Fruit fly (Drosophila melanogaster) ovary, adult (tissue): ENCODE measurements around the gene SsRbeta.

Experiments used
- CG17801 ChIP-seq: fragments of 200-800 bp; optimal IDR thresholded peaks from 2 replicates; lab custom pipeline; 2019; ENCODE audit warnings: missing biosample characterization, mild to moderate bottlenecking, missing genetic modification characterization, moderate library complexity; ENCODE audit not compliant: partially characterized antibody

The SsRbeta gene

DNA sequence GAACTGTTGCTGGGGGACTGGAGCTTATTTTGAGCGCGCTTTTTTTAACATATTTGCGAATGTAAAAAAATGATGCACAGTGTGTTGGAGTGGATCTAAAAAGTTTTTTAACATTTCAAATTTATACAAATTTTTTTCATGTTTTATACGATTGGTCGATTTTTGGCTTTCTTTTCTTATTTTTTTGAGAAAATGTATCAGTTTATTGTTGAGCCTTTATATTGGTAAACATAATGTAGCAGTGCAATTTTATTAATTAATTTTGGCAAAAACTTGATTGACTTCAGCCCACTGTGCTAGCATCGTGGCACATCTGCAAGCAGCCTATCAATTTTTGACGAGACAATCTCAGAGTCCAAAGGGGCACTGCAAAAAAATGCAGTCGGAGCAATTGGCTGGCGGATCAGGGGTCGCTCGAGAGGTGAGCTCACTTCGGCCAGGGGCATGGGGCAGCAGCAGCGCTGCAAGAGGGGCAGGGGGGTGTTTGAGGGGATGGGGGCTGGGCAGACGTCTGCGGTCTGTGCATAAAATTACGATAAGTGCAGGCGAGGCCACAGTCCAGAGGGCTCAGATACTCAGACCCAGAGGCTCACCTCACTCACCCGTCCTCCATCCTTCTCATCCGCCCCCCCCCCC lies 46.3 kb downstream of the SsRbeta start:
- no peak for TF ChIP-seq CG17801 (GFP tag; lab: Kevin White, UChicago)

DNA sequence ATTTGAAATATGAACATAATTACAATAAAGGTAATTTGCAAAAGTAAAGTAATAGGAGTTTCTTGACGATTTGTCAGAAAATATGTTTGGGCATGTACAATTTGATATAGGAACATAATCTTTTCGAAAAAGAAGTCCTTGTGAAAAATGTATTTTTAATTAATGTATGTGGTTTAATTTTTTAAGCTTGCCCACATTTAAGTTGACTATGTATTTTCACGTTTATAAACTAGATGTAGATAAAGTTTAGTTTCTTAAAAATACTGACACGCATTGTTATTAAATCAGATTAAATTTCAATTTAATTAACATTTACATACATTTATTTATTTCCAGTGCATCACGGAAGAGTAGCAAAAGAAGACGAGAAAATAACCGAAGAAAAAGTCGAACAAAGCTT lies 47.1 kb downstream of the SsRbeta start:
- TF ChIP-seq CG17801 (GFP tag; lab: Kevin White, UChicago), result no peak

DNA sequence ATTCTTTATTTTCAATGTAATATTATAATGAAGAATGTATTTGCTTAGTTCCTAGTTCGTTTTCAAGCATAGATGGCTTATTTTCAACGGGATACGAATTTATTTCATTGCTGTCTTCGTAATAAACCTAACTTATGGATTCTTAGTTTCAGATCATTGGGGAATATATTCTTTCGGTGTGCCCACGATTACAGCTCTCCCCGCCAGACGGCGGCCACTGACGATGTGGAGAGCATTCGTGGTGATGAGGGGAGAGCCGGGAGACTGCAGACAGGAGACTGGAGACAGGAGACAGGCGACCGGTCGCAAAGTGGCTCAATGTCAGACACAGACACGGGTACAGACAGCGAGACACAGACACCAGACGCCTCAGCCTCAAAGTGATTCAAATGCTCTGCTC lies 47.9 kb downstream of the SsRbeta start:
- no peak for TF ChIP-seq CG17801 (GFP tag; lab: Kevin White, UChicago)

DNA sequence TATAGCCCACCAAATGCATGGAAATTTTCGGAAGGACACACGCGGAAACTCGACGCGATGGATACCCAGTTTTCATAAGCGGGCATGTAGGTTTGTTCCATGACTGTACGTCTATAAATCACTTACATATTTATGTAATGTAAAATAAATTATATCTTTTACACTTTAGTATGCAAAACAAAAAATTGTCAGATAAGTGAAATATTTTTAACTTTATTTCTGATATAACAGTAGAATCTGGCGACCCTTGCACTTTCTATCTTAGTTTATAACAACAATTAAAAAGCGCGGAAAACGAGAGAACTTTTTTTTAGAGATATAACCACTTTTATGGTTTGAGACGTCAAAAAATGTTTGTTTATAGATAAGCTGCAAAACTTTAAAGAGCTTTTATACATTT lies 48.3 kb downstream of the SsRbeta start:
- no peak for TF ChIP-seq CG17801 (GFP tag; lab: Kevin White, UChicago)

DNA sequence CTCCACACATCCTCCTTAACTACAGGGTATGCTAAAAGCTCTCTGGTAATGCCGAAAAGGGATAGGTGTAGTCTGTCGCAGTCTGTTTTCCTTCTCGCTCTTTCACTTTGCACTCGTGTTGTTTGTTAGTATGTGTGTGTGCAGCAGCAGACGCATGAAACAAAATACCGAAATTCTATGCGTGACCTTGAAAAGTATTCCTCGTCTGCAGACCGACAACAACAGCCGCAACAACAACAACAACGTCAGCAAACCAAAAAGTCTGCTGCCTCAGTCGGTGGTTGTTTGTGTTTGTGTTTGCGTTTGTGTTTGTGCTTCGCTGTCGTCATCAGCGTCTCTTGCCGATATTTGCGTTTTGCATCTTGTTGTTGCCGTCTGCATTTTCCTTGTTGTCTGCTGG lies 49.0 kb downstream of the SsRbeta start:
- no peak for TF ChIP-seq CG17801 (GFP tag; lab: Kevin White, UChicago)
